Worm (Caenorhabditis elegans) whole organism, L4 larva: ENCODE results near the gene fbxa-102.

Experiments used
- D1046.2 ChIP-seq: fragments of 200-800 bp; sonication (Bioruptor generic); IDR thresholded peaks from 2 replicates; pipeline ENCODE4 v1.3.6; 2022; ENCODE audit warnings: missing genetic modification characterization, missing compliant biosample characterization
- F49E8.2 ChIP-seq: sonication (generic microtip); optimal IDR thresholded peaks from 2 replicates; lab custom pipeline; 2016; ENCODE audit warnings: missing compliant biosample characterization, mild to moderate bottlenecking, missing genetic modification characterization, borderline replicate concordance
- Y75B8A.6 ChIP-seq: fragments of 200-800 bp; sonication (Bioruptor generic); IDR thresholded peaks from 2 replicates; pipeline ENCODE4 v1.3.6; 2022; ENCODE audit warnings: missing genetic modification reagents, missing genetic modification characterization, missing compliant biosample characterization
- ama-1 ChIP-seq: fragments of 150-350 bp; optimal IDR thresholded peaks from 2 replicates; lab custom pipeline; 2014; ENCODE audit warnings: inconsistent platforms, mixed read lengths
- arid-1 ChIP-seq: fragments of 200-800 bp; sonication (Bioruptor generic); conservative IDR thresholded peaks from 2 replicates; pipeline ENCODE4 v1.3.6; 2022; ENCODE audit warnings: missing genetic modification reagents, missing genetic modification characterization, missing compliant biosample characterization
- attf-4 ChIP-seq: sonication (generic microtip); optimal IDR thresholded peaks from 3 replicates; lab custom pipeline; 2017; ENCODE audit warnings: missing biosample characterization, missing genetic modification characterization
- ceh-62 ChIP-seq: sonication (generic microtip); optimal IDR thresholded peaks from 2 replicates; lab custom pipeline; 2017; ENCODE audit warnings: missing biosample characterization, missing genetic modification characterization
- daf-8 ChIP-seq: fragments of 200-800 bp; sonication (Bioruptor generic); IDR thresholded peaks from 2 replicates; pipeline ENCODE4 v1.3.6; 2022; ENCODE audit warnings: missing genetic modification characterization, missing compliant biosample characterization
- dmd-6 ChIP-seq: fragments of 200-800 bp; sonication (Bioruptor generic); IDR thresholded peaks from 2 replicates; pipeline ENCODE4 v1.3.6; 2022; ENCODE audit warnings: missing genetic modification reagents, missing genetic modification characterization, missing compliant biosample characterization
- dmd-8 ChIP-seq: fragments of 200-800 bp; sonication (Bioruptor generic); IDR thresholded peaks from 2 replicates; pipeline ENCODE4 v1.3.6; 2022; ENCODE audit warnings: missing genetic modification characterization, missing compliant biosample characterization
- dve-1 ChIP-seq: sonication (generic microtip); optimal IDR thresholded peaks from 2 replicates; lab custom pipeline; 2017; ENCODE audit warnings: antibody characterized with exemption, mild to moderate bottlenecking, missing genetic modification characterization, missing compliant biosample characterization; ENCODE audit not compliant: insufficient read depth
- egl-27 ChIP-seq: sonication (generic microtip); optimal IDR thresholded peaks from 3 replicates; lab custom pipeline; 2017; ENCODE audit warnings: missing biosample characterization, missing genetic modification reagents, missing genetic modification characterization
- egl-43 ChIP-seq: fragments of 200-800 bp; sonication (Bioruptor generic); IDR thresholded peaks from 2 replicates; pipeline ENCODE4 v1.3.6; 2022; ENCODE audit warnings: missing genetic modification reagents, missing genetic modification characterization, missing compliant biosample characterization
- fos-1 ChIP-seq: fragments of 150-350 bp; optimal IDR thresholded peaks from 2 replicates; lab custom pipeline; 2014; ENCODE audit warnings: missing biosample characterization, missing genetic modification characterization
- hif-1 ChIP-seq, 2 experiments: sonication (generic microtip); optimal IDR thresholded peaks; 2 replicates each; lab custom pipeline; 2016 to 2017; ENCODE audit warnings: missing compliant biosample characterization in 2 of 2, missing genetic modification characterization in 2 of 2, missing genetic modification reagents in 2 of 2, missing genotype in 2 of 2, mild to moderate bottlenecking in 1 of 2
- hlh-30 ChIP-seq: sonication (generic microtip); optimal IDR thresholded peaks from 2 replicates; lab custom pipeline; 2017; ENCODE audit warnings: antibody characterized with exemption, mild to moderate bottlenecking, missing genetic modification characterization, missing compliant biosample characterization; ENCODE audit not compliant: insufficient read depth
- jun-1 ChIP-seq: fragments of 150-350 bp; optimal IDR thresholded peaks from 2 replicates; lab custom pipeline; 2014; ENCODE audit warnings: missing biosample characterization, missing genetic modification reagents, missing genetic modification characterization
- lim-7 ChIP-seq: fragments of 200-800 bp; sonication (Bioruptor generic); IDR thresholded peaks from 2 replicates; pipeline ENCODE4 v1.3.6; 2022; ENCODE audit warnings: missing genetic modification characterization, missing compliant biosample characterization
- lin-1 ChIP-seq: fragments of 200-800 bp; sonication (Bioruptor generic); IDR thresholded peaks from 2 replicates; pipeline ENCODE4 v1.3.6; 2022; ENCODE audit warnings: missing genetic modification reagents, missing genetic modification characterization, missing compliant biosample characterization
- lin-38 ChIP-seq: fragments of 200-800 bp; sonication (Bioruptor generic); IDR thresholded peaks from 2 replicates; pipeline ENCODE4 v1.3.6; 2022; ENCODE audit warnings: missing genetic modification reagents, missing genetic modification characterization, missing compliant biosample characterization
- lin-39 ChIP-seq: fragments of 150-350 bp; optimal IDR thresholded peaks from 2 replicates; lab custom pipeline; 2014; ENCODE audit warnings: missing biosample characterization, missing genetic modification reagents, missing genetic modification characterization
- lir-3 ChIP-seq: sonication (generic microtip); optimal IDR thresholded peaks from 2 replicates; lab custom pipeline; 2016; ENCODE audit warnings: mild to moderate bottlenecking, missing genetic modification characterization, missing compliant biosample characterization
- madf-5 ChIP-seq, 2 experiments: fragments of 200-800 bp; sonication (Bioruptor generic); IDR thresholded peaks; 2 replicates each; pipeline ENCODE4 v1.3.6; 2022; ENCODE audit warnings: missing compliant biosample characterization in 2 of 2, missing genetic modification characterization in 2 of 2
- madf-9 ChIP-seq: fragments of 200-800 bp; sonication (Bioruptor generic); conservative IDR thresholded peaks from 2 replicates; pipeline ENCODE4 v1.3.6; 2022; ENCODE audit warnings: missing genetic modification reagents, missing genetic modification characterization, missing compliant biosample characterization
- mep-1 ChIP-seq: fragments of 150-350 bp; sonication (generic microtip); optimal IDR thresholded peaks from 3 replicates; lab custom pipeline; 2014; ENCODE audit warnings: missing biosample characterization, missing genetic modification characterization
- mxl-2 ChIP-seq: fragments of 200-800 bp; sonication (Bioruptor generic); conservative IDR thresholded peaks from 2 replicates; pipeline ENCODE4 v1.3.6; 2022; ENCODE audit warnings: missing genetic modification reagents, missing genetic modification characterization, missing compliant biosample characterization
- mxl-3 ChIP-seq: fragments of 200-800 bp; sonication (Bioruptor generic); optimal IDR thresholded peaks from 2 replicates; lab custom pipeline; 2018; ENCODE audit warnings: mild to moderate bottlenecking, missing genetic modification characterization, missing compliant biosample characterization
- nhr-10 ChIP-seq: fragments of 150-350 bp; optimal IDR thresholded peaks from 2 replicates; lab custom pipeline; 2014; ENCODE audit warnings: missing biosample characterization, missing genetic modification characterization
- nhr-102 ChIP-seq: sonication (generic microtip); optimal IDR thresholded peaks from 2 replicates; lab custom pipeline; 2016; ENCODE audit warnings: mild to moderate bottlenecking, missing genetic modification characterization, moderate library complexity, missing compliant biosample characterization
- nhr-11 ChIP-seq: fragments of 150-350 bp; optimal IDR thresholded peaks from 2 replicates; lab custom pipeline; 2014; ENCODE audit warnings: missing biosample characterization, missing genetic modification characterization
- nhr-111 ChIP-seq: fragments of 200-800 bp; sonication (Bioruptor generic); optimal IDR thresholded peaks from 2 replicates; lab custom pipeline; 2018; ENCODE audit warnings: mild to moderate bottlenecking, missing genetic modification characterization, missing compliant biosample characterization
- nhr-28 ChIP-seq: fragments of 150-350 bp; optimal IDR thresholded peaks from 2 replicates; lab custom pipeline; 2014; ENCODE audit warnings: missing biosample characterization, missing genetic modification characterization
- nhr-42 ChIP-seq: fragments of 200-800 bp; sonication (Bioruptor generic); IDR thresholded peaks from 2 replicates; pipeline ENCODE4 v1.3.6; 2022; ENCODE audit warnings: missing genetic modification characterization, missing compliant biosample characterization
- nhr-77 ChIP-seq: fragments of 150-350 bp; optimal IDR thresholded peaks from 2 replicates; lab custom pipeline; 2014; ENCODE audit warnings: missing biosample characterization, missing genetic modification characterization
- rbr-2 ChIP-seq: sonication (generic microtip); optimal IDR thresholded peaks from 2 replicates; lab custom pipeline; 2016; ENCODE audit warnings: missing genotype, missing genetic modification characterization, missing compliant biosample characterization
- set-16 ChIP-seq: fragments of 200-800 bp; sonication (Bioruptor generic); IDR thresholded peaks from 2 replicates; pipeline ENCODE4 v1.3.6; 2022; ENCODE audit warnings: missing genetic modification reagents, missing genetic modification characterization, missing compliant biosample characterization
- skn-1 ChIP-seq: fragments of 150-350 bp; optimal IDR thresholded peaks from 2 replicates; lab custom pipeline; 2014; ENCODE audit warnings: missing biosample characterization, missing genetic modification characterization
- snpc-1.2 ChIP-seq: fragments of 200-800 bp; sonication (Bioruptor generic); IDR thresholded peaks from 2 replicates; pipeline ENCODE4 v1.3.6; 2022; ENCODE audit warnings: missing genetic modification reagents, missing genetic modification characterization, missing compliant biosample characterization
- spr-1 ChIP-seq: sonication (generic microtip); optimal IDR thresholded peaks from 2 replicates; lab custom pipeline; 2016; ENCODE audit warnings: mild to moderate bottlenecking, missing genetic modification characterization, missing compliant biosample characterization
- tag-97 ChIP-seq: fragments of 200-800 bp; sonication (Bioruptor generic); IDR thresholded peaks from 2 replicates; pipeline ENCODE4 v1.3.6; 2022; ENCODE audit warnings: missing genetic modification characterization, missing compliant biosample characterization
- tra-1 ChIP-seq: fragments of 200-800 bp; sonication (Bioruptor generic); IDR thresholded peaks from 2 replicates; pipeline ENCODE4 v1.3.6; 2022; ENCODE audit warnings: missing genetic modification reagents, missing genetic modification characterization, missing compliant biosample characterization
- unc-39 ChIP-seq: sonication (generic microtip); optimal IDR thresholded peaks from 2 replicates; lab custom pipeline; 2017; ENCODE audit warnings: missing biosample characterization, missing genetic modification characterization
- vab-7 ChIP-seq: fragments of 200-800 bp; sonication (Bioruptor generic); IDR thresholded peaks from 2 replicates; pipeline ENCODE4 v1.3.6; 2022; ENCODE audit warnings: missing genetic modification reagents, missing genetic modification characterization, missing compliant biosample characterization
- zag-1 ChIP-seq: fragments of 150-350 bp; optimal IDR thresholded peaks from 2 replicates; lab custom pipeline; 2014; ENCODE audit warnings: missing biosample characterization, missing genetic modification characterization
- zfp-2 ChIP-seq: sonication (generic microtip); optimal IDR thresholded peaks from 2 replicates; lab custom pipeline; 2016; ENCODE audit warnings: mild to moderate bottlenecking, missing genetic modification characterization, missing compliant biosample characterization
- zip-11 ChIP-seq: fragments of 200-800 bp; sonication (Bioruptor generic); IDR thresholded peaks from 2 replicates; pipeline ENCODE4 v1.3.6; 2022; ENCODE audit warnings: missing genetic modification characterization, missing compliant biosample characterization
- ztf-11 ChIP-seq: fragments of 150-350 bp; optimal IDR thresholded peaks from 2 replicates; lab custom pipeline; 2014; ENCODE audit warnings: missing biosample characterization, missing genetic modification characterization

Gene fbxa-102

DNA sequence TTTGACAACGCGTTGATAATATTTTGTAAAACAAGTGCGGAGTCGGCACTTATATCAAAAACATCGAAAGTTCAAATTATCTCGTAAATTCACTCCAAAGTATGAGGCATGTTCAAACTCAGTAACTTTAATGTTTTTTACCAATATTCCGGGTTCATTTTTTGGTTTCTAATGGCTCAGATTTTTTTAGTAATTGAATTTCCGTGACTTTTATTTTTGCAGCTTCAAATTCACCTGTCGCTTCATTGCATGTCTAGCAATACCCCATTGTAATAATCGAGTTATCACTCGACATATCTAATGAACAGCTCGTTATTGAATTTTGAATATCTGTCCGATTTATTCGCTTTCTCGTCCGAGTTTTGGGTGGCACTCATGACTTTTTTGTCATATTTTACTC is 34.1 kb upstream of the fbxa-102 start, which contains the start of gene srz-90:
TSS of gene srz-90 (plus strand) at position 301 of the 400 bp plus-strand sequence.
- TF ChIP-seq vab-7: no peak
- no peak for TF ChIP-seq rbr-2 (tag; lab: Kevin White, UChicago)
- no peak for TF ChIP-seq zag-1
- TF ChIP-seq daf-8: no peak
- no peak for TF ChIP-seq attf-4 (tag; lab: Kevin White, UChicago)
- no peak for TF ChIP-seq lin-39 (tag; lab: Kevin White, UChicago)
- TF ChIP-seq nhr-42: no peak
- TF ChIP-seq mxl-2 (GFP tag; lab: Robert Waterston, UW): no peak
- TF ChIP-seq lim-7 (GFP tag; lab: Robert Waterston, UW): no peak
- TF ChIP-seq nhr-102 (tag; lab: Kevin White, UChicago): no peak
- no peak for TF ChIP-seq egl-27
- TF ChIP-seq nhr-77 (tag; lab: Kevin White, UChicago): no peak
- no peak for TF ChIP-seq zfp-2 (tag; lab: Kevin White, UChicago)
- TF ChIP-seq nhr-111 (GFP tag; lab: Kevin White, UChicago): no peak
- no peak for TF ChIP-seq spr-1 (tag; lab: Kevin White, UChicago)
- no peak for TF ChIP-seq dmd-6 (GFP tag; lab: Robert Waterston, UW)
- no peak for TF ChIP-seq lin-38
- no peak for TF ChIP-seq tag-97
- TF ChIP-seq nhr-10: no peak
- no peak for TF ChIP-seq dve-1 (tag; lab: Kevin White, UChicago)

DNA sequence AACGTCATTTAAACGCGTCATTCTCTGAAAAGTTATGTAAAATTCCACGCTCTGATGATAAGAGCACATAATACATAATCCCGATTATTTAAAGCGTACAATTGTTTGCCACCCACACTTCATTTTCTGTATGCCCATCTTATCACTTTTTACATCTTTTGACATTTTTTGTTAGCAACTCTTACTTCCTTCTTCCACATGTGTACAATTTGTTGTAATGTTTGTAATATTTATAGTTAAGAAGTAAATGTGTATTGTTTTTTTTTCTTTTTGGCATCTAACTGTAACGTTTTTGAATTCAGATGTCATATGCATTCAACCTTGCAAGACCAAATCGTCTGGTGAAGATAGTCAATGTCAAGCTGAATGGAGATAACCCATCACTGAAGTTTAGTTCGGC is 27.1 kb upstream of the fbxa-102 start, which contains the start of gene fbxa-136:
TSS of gene fbxa-136 (plus strand) at position 301 of the 400 bp plus-strand sequence.
- TF ChIP-seq F49E8.2 (tag; lab: Kevin White, UChicago) (no peak), egl-43 (GFP tag; lab: Robert Waterston, UW) (no peak)

DNA sequence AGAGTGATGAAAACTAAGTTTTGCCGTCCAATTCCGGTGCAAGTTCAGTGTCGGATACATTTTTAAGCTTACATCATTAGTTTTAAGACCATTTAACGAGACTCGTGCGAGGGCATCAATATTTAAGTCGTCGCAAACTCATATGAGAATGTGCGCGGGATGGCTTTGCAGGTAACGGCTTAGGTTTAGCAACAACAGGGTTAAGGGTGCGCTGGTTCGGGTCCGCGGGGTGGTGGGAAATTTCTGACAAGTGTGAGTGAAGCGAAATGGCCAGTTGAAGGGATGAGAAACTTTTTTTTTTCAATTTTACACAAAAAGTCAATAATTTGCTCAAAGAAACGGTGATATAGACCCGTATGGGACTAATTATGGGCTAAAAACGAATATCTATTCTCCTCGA is 20.2 kb upstream of the fbxa-102 start:
- TF ChIP-seq lim-7 (GFP tag; lab: Robert Waterston, UW) (peak; percentile 28; the same call in 1 of the 2 replicates), mxl-3 (GFP tag; lab: Kevin White, UChicago) (no peak), snpc-1.2 (GFP tag; lab: Robert Waterston, UW) (no peak), nhr-10 (no peak), ama-1 (lab: Kevin White, UChicago) (no peak), arid-1 (no peak), vab-7 (0 out of 2 replicates have a peak, but pooled peaks have one; percentile 26), lin-38 (no peak), Y75B8A.6 (GFP tag; lab: Robert Waterston, UW) (no peak), fos-1 (tag; lab: Kevin White, UChicago) (no peak), tra-1 (GFP tag; lab: Robert Waterston, UW) (no peak), madf-9 (GFP tag; lab: Robert Waterston, UW) (no peak), mep-1 (tag; lab: Kevin White, UChicago) (no peak)

DNA sequence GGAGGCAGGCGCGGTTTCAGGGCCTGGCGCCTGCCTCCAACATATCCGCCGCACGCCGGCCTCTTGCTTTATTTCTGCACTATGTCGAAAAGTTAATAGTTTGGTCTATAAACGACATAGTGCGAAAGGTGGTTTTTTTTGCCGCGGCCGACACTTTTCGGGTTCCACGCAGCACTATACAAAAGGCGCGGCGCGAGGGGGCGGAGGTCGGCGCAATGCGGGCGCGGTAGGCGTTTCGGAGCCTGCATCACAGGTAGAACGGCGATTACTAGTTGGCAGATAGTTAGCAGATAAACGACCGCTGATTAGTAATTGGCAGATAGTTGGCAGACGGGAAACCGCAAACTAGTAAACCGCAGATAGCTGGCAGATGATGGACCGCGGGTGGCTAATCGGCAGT is 19.1 kb upstream of the fbxa-102 start:
- TF ChIP-seq zfp-2 (tag; lab: Kevin White, UChicago) (no peak), lir-3 (tag; lab: Kevin White, UChicago) (no peak), set-16 (GFP tag; lab: Robert Waterston, UW) (peak; percentile 67), nhr-28 (no peak)

DNA sequence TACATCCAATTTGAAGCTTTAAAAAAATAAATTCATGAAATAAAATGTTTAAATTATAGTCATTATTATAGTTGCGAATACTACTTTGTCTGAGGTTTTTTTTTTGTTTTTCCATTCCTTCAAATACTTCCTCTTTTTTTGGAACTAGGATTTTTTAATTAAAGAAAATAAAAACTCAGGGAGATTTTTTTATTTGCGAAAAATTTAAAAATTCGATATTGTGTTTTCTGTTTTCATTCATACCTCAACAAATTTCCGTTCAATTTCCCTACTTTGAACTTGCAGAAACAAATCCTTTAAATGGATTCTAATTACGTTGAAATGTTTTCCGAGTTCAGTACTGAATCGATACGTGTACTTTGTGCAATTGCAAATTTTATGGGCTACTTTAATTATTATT is 14.9 kb upstream of the fbxa-102 start, which contains the start of gene srw-32:
TSS of gene srw-32 (plus strand) at position 301 of the 400 bp plus-strand sequence.
- TF ChIP-seq egl-43 (GFP tag; lab: Robert Waterston, UW): no peak
- TF ChIP-seq skn-1 (tag; lab: Kevin White, UChicago): no peak
- TF ChIP-seq nhr-11 (tag; lab: Kevin White, UChicago): no peak
- no peak for TF ChIP-seq ztf-11
- TF ChIP-seq ceh-62 (tag; lab: Kevin White, UChicago): no peak
- TF ChIP-seq madf-5 (GFP tag; IDR thresholded peaks at IDR 0.05; lab: Robert Waterston, UW): no peak
- TF ChIP-seq nhr-10: no peak
- TF ChIP-seq lin-1 (GFP tag; lab: Robert Waterston, UW): no peak
- TF ChIP-seq zip-11 (GFP tag; lab: Robert Waterston, UW): no peak
- no peak for TF ChIP-seq jun-1
- TF ChIP-seq D1046.2 (GFP tag; lab: Robert Waterston, UW): no peak
- no peak for TF ChIP-seq unc-39
- TF ChIP-seq dmd-8 (GFP tag; lab: Robert Waterston, UW): no peak
- no peak for TF ChIP-seq hlh-30 (tag; lab: Kevin White, UChicago)
- TF ChIP-seq hif-1 (tag; optimal IDR thresholded peaks at IDR 0.05; lab: Kevin White, UChicago): no peak
